Worm (Caenorhabditis elegans) whole organism, L4 larva: Measurements from ENCODE around the gene ckb-4.

Experiments used
- F26F4.8 ChIP-seq: fragments of 200-800 bp; sonication (Bioruptor generic); conservative IDR thresholded peaks from 2 replicates; pipeline ENCODE4 v1.3.6; 2022; ENCODE audit warnings: missing genetic modification characterization, missing compliant biosample characterization
- F37D6.2 ChIP-seq: sonication (generic microtip); optimal IDR thresholded peaks from 2 replicates; lab custom pipeline; 2016; ENCODE audit warnings: mild to moderate bottlenecking, missing genetic modification characterization, missing compliant biosample characterization
- F44E2.7 ChIP-seq: fragments of 200-800 bp; sonication (Bioruptor generic); IDR thresholded peaks from 2 replicates; pipeline ENCODE4 v2.1.2; 2022; ENCODE audit warnings: missing genetic modification characterization, missing compliant biosample characterization
- R02D3.7 ChIP-seq: fragments of 150-350 bp; sonication (generic microtip); optimal IDR thresholded peaks from 3 replicates; lab custom pipeline; 2014; ENCODE audit warnings: missing biosample characterization, missing genetic modification characterization
- T20F7.1 ChIP-seq: fragments of 200-800 bp; sonication (Bioruptor generic); optimal IDR thresholded peaks from 2 replicates; lab custom pipeline; 2018; ENCODE audit warnings: mild to moderate bottlenecking, missing genetic modification characterization, missing compliant biosample characterization
- T26A8.4 ChIP-seq: fragments of 200-800 bp; sonication (Bioruptor generic); IDR thresholded peaks from 2 replicates; pipeline ENCODE4 v1.3.6; 2022; ENCODE audit warnings: missing genetic modification characterization, missing compliant biosample characterization
- Y105C5A.15 ChIP-seq: fragments of 200-800 bp; sonication (Bioruptor generic); IDR thresholded peaks from 2 replicates; pipeline ENCODE4 v1.3.6; 2022; ENCODE audit warnings: missing genetic modification characterization, missing compliant biosample characterization
- Y75B8A.6 ChIP-seq: fragments of 200-800 bp; sonication (Bioruptor generic); IDR thresholded peaks from 2 replicates; pipeline ENCODE4 v1.3.6; 2022; ENCODE audit warnings: missing genetic modification reagents, missing genetic modification characterization, missing compliant biosample characterization
- ZK546.5 ChIP-seq, 2 experiments: sonication (generic microtip); optimal IDR thresholded peaks; 2 replicates each; lab custom pipeline; 2017; ENCODE audit warnings: missing biosample characterization in 2 of 2, missing genetic modification characterization in 2 of 2
- aha-1 ChIP-seq: fragments of 150-350 bp; peaks from one replicate; lab custom pipeline; 2014; ENCODE audit warnings: missing biosample characterization, missing genetic modification characterization
- ama-1 ChIP-seq: fragments of 150-350 bp; optimal IDR thresholded peaks from 2 replicates; lab custom pipeline; 2014; ENCODE audit warnings: inconsistent platforms, mixed read lengths
- attf-4 ChIP-seq: sonication (generic microtip); optimal IDR thresholded peaks from 3 replicates; lab custom pipeline; 2017; ENCODE audit warnings: missing biosample characterization, missing genetic modification characterization
- ceh-20 ChIP-seq: fragments of 200-800 bp; sonication (Bioruptor generic); IDR thresholded peaks from 2 replicates; pipeline ENCODE4 v1.3.6; 2022; ENCODE audit warnings: missing genetic modification reagents, missing genetic modification characterization, missing compliant biosample characterization
- ceh-28 ChIP-seq: fragments of 150-350 bp; optimal IDR thresholded peaks from 2 replicates; lab custom pipeline; 2014; ENCODE audit warnings: missing biosample characterization, missing genetic modification reagents, missing genetic modification characterization
- ceh-32 ChIP-seq: sonication (generic microtip); optimal IDR thresholded peaks from 2 replicates; lab custom pipeline; 2016; ENCODE audit warnings: mild to moderate bottlenecking, missing genetic modification characterization, missing compliant biosample characterization; ENCODE audit not compliant: poor library complexity
- ceh-44 ChIP-seq: fragments of 200-800 bp; sonication (Bioruptor generic); IDR thresholded peaks from 2 replicates; pipeline ENCODE4 v1.3.6; 2022; ENCODE audit warnings: missing genetic modification reagents, missing genetic modification characterization, missing compliant biosample characterization
- ceh-62 ChIP-seq: sonication (generic microtip); optimal IDR thresholded peaks from 2 replicates; lab custom pipeline; 2017; ENCODE audit warnings: missing biosample characterization, missing genetic modification characterization
- ceh-82 ChIP-seq: sonication (generic microtip); optimal IDR thresholded peaks from 2 replicates; lab custom pipeline; 2017; ENCODE audit warnings: missing biosample characterization, missing genetic modification characterization
- ces-1 ChIP-seq: fragments of 150-350 bp; sonication (generic microtip); optimal IDR thresholded peaks from 4 replicates; lab custom pipeline; 2014; ENCODE audit warnings: missing biosample characterization, missing genetic modification reagents, missing genetic modification characterization
- cey-2 ChIP-seq: sonication (generic microtip); optimal IDR thresholded peaks from 3 replicates; lab custom pipeline; 2017; ENCODE audit warnings: missing genetic modification characterization, mild to moderate bottlenecking, missing compliant biosample characterization, antibody characterized with exemption, borderline replicate concordance; ENCODE audit not compliant: insufficient read depth
- daf-12 ChIP-seq: fragments of 150-350 bp; optimal IDR thresholded peaks from 2 replicates; lab custom pipeline; 2014; ENCODE audit warnings: missing biosample characterization, missing genetic modification reagents, missing genetic modification characterization
- dmd-9 ChIP-seq: fragments of 200-800 bp; sonication (Bioruptor generic); IDR thresholded peaks from 2 replicates; pipeline ENCODE4 v1.3.6; 2022; ENCODE audit warnings: missing genetic modification reagents, missing genetic modification characterization, missing compliant biosample characterization
- duxl-1 ChIP-seq: sonication (generic microtip); optimal IDR thresholded peaks from 2 replicates; lab custom pipeline; 2016; ENCODE audit warnings: mild to moderate bottlenecking, missing genetic modification characterization, moderate library complexity, missing compliant biosample characterization; ENCODE audit not compliant: poor library complexity
- dve-1 ChIP-seq: sonication (generic microtip); optimal IDR thresholded peaks from 2 replicates; lab custom pipeline; 2017; ENCODE audit warnings: antibody characterized with exemption, mild to moderate bottlenecking, missing genetic modification characterization, missing compliant biosample characterization; ENCODE audit not compliant: insufficient read depth
- hif-1 ChIP-seq, 2 experiments: sonication (generic microtip); optimal IDR thresholded peaks; 2 replicates each; lab custom pipeline; 2016 to 2017; ENCODE audit warnings: missing compliant biosample characterization in 2 of 2, missing genetic modification characterization in 2 of 2, missing genetic modification reagents in 2 of 2, missing genotype in 2 of 2, mild to moderate bottlenecking in 1 of 2
- hlh-11 ChIP-seq: fragments of 200-800 bp; sonication (Bioruptor generic); optimal IDR thresholded peaks from 2 replicates; lab custom pipeline; 2018; ENCODE audit warnings: mild to moderate bottlenecking, missing genetic modification characterization, missing compliant biosample characterization
- hmg-1.1 ChIP-seq: fragments of 200-800 bp; sonication (Bioruptor generic); IDR thresholded peaks from 2 replicates; pipeline ENCODE4 v1.3.6; 2022; ENCODE audit warnings: missing genetic modification reagents, missing genetic modification characterization, missing compliant biosample characterization
- jun-1 ChIP-seq: fragments of 150-350 bp; optimal IDR thresholded peaks from 2 replicates; lab custom pipeline; 2014; ENCODE audit warnings: missing biosample characterization, missing genetic modification reagents, missing genetic modification characterization
- lin-1 ChIP-seq: fragments of 200-800 bp; sonication (Bioruptor generic); IDR thresholded peaks from 2 replicates; pipeline ENCODE4 v1.3.6; 2022; ENCODE audit warnings: missing genetic modification reagents, missing genetic modification characterization, missing compliant biosample characterization
- lin-29 ChIP-seq: fragments of 200-800 bp; sonication (Bioruptor generic); IDR thresholded peaks from 2 replicates; pipeline ENCODE4 v1.3.6; 2022; ENCODE audit warnings: missing genetic modification reagents, missing genetic modification characterization, missing compliant biosample characterization
- lin-39 ChIP-seq: fragments of 150-350 bp; optimal IDR thresholded peaks from 2 replicates; lab custom pipeline; 2014; ENCODE audit warnings: missing biosample characterization, missing genetic modification reagents, missing genetic modification characterization
- lir-3 ChIP-seq: sonication (generic microtip); optimal IDR thresholded peaks from 2 replicates; lab custom pipeline; 2016; ENCODE audit warnings: mild to moderate bottlenecking, missing genetic modification characterization, missing compliant biosample characterization
- mxl-3 ChIP-seq: fragments of 200-800 bp; sonication (Bioruptor generic); optimal IDR thresholded peaks from 2 replicates; lab custom pipeline; 2018; ENCODE audit warnings: mild to moderate bottlenecking, missing genetic modification characterization, missing compliant biosample characterization
- nhr-10 ChIP-seq: fragments of 150-350 bp; optimal IDR thresholded peaks from 2 replicates; lab custom pipeline; 2014; ENCODE audit warnings: missing biosample characterization, missing genetic modification characterization
- nhr-102 ChIP-seq: sonication (generic microtip); optimal IDR thresholded peaks from 2 replicates; lab custom pipeline; 2016; ENCODE audit warnings: mild to moderate bottlenecking, missing genetic modification characterization, moderate library complexity, missing compliant biosample characterization
- nhr-111 ChIP-seq: fragments of 200-800 bp; sonication (Bioruptor generic); optimal IDR thresholded peaks from 2 replicates; lab custom pipeline; 2018; ENCODE audit warnings: mild to moderate bottlenecking, missing genetic modification characterization, missing compliant biosample characterization
- nhr-237 ChIP-seq: sonication (generic microtip); optimal IDR thresholded peaks from 2 replicates; lab custom pipeline; 2017; ENCODE audit warnings: missing biosample characterization, missing genetic modification characterization
- nhr-25 ChIP-seq: sonication (generic microtip); optimal IDR thresholded peaks from 2 replicates; lab custom pipeline; 2017; ENCODE audit warnings: missing genetic modification characterization, mild to moderate bottlenecking, missing compliant biosample characterization, antibody characterized with exemption, moderate library complexity, borderline replicate concordance; ENCODE audit not compliant: insufficient read depth
- nhr-28 ChIP-seq: fragments of 150-350 bp; optimal IDR thresholded peaks from 2 replicates; lab custom pipeline; 2014; ENCODE audit warnings: missing biosample characterization, missing genetic modification characterization
- nhr-48 ChIP-seq: sonication (generic microtip); optimal IDR thresholded peaks from 2 replicates; lab custom pipeline; 2016; ENCODE audit warnings: mild to moderate bottlenecking, missing genetic modification characterization, missing compliant biosample characterization
- nhr-6 ChIP-seq: fragments of 150-350 bp; optimal IDR thresholded peaks from 2 replicates; lab custom pipeline; 2014; ENCODE audit warnings: missing biosample characterization, missing genetic modification characterization
- nhr-77 ChIP-seq: fragments of 150-350 bp; optimal IDR thresholded peaks from 2 replicates; lab custom pipeline; 2014; ENCODE audit warnings: missing biosample characterization, missing genetic modification characterization
- php-3 ChIP-seq: fragments of 200-800 bp; sonication (Bioruptor generic); IDR thresholded peaks from 2 replicates; pipeline ENCODE4 v1.3.6; 2022; ENCODE audit warnings: missing genetic modification reagents, missing genetic modification characterization, missing compliant biosample characterization
- pqm-1 ChIP-seq: sonication (generic microtip); optimal IDR thresholded peaks from 2 replicates; lab custom pipeline; 2017; ENCODE audit warnings: missing biosample characterization, missing genetic modification characterization
- sdz-12 ChIP-seq: fragments of 200-800 bp; sonication (Bioruptor generic); optimal IDR thresholded peaks from 2 replicates; lab custom pipeline; 2018; ENCODE audit warnings: mild to moderate bottlenecking, missing genetic modification characterization, missing compliant biosample characterization
- set-16 ChIP-seq: fragments of 200-800 bp; sonication (Bioruptor generic); IDR thresholded peaks from 2 replicates; pipeline ENCODE4 v1.3.6; 2022; ENCODE audit warnings: missing genetic modification reagents, missing genetic modification characterization, missing compliant biosample characterization
- skn-1 ChIP-seq: fragments of 150-350 bp; optimal IDR thresholded peaks from 2 replicates; lab custom pipeline; 2014; ENCODE audit warnings: missing biosample characterization, missing genetic modification characterization
- snpc-1.2 ChIP-seq: fragments of 200-800 bp; sonication (Bioruptor generic); IDR thresholded peaks from 2 replicates; pipeline ENCODE4 v1.3.6; 2022; ENCODE audit warnings: missing genetic modification reagents, missing genetic modification characterization, missing compliant biosample characterization
- snpc-4 ChIP-seq: fragments of 150-350 bp; optimal IDR thresholded peaks from 2 replicates; lab custom pipeline; 2014; ENCODE audit warnings: missing biosample characterization, missing genetic modification characterization
- tag-97 ChIP-seq: fragments of 200-800 bp; sonication (Bioruptor generic); IDR thresholded peaks from 2 replicates; pipeline ENCODE4 v1.3.6; 2022; ENCODE audit warnings: missing genetic modification characterization, missing compliant biosample characterization
- unc-39 ChIP-seq: sonication (generic microtip); optimal IDR thresholded peaks from 2 replicates; lab custom pipeline; 2017; ENCODE audit warnings: missing biosample characterization, missing genetic modification characterization
- ztf-11 ChIP-seq: fragments of 150-350 bp; optimal IDR thresholded peaks from 2 replicates; lab custom pipeline; 2014; ENCODE audit warnings: missing biosample characterization, missing genetic modification characterization
- ztf-7 ChIP-seq: fragments of 150-350 bp; optimal IDR thresholded peaks from 2 replicates; lab custom pipeline; 2014; ENCODE audit warnings: missing biosample characterization, missing genetic modification characterization

The ckb-4 gene

ce11 chrV:2066780-2067179 is 42.5 kb downstream of the ckb-4 start, which contains the start of gene nhr-86:
TSS of gene nhr-86 (minus strand) at chrV:2066850.
- TF ChIP-seq nhr-77 (tag; lab: Kevin White, UChicago) (no peak), lin-1 (GFP tag; lab: Robert Waterston, UW) (no peak), nhr-6 (tag; lab: Kevin White, UChicago) (no peak), hmg-1.1 (GFP tag; lab: Robert Waterston, UW) (0 out of 2 replicates have a peak, but pooled peaks have one; percentile 12), mxl-3 (no peak), ceh-62 (tag; lab: Kevin White, UChicago) (no peak), skn-1 (tag; lab: Kevin White, UChicago) (no peak), hlh-11 (tag; lab: Kevin White, UChicago) (peak; percentile 25), pqm-1 (peak; percentile 19), ceh-32 (tag; lab: Kevin White, UChicago) (no peak), ceh-44 (GFP tag; lab: Robert Waterston, UW) (no peak), lir-3 (tag; lab: Kevin White, UChicago) (no peak), ZK546.5 (tag; optimal IDR thresholded peaks at IDR 0.05; lab: Kevin White, UChicago) (no peak), ces-1 (GFP tag; lab: Kevin White, UChicago) (no peak), ama-1 (lab: Kevin White, UChicago) (no peak), jun-1 (tag; lab: Kevin White, UChicago) (no peak), sdz-12 (GFP tag; lab: Kevin White, UChicago) (no peak), unc-39 (tag; lab: Kevin White, UChicago) (no peak), nhr-237 (tag; lab: Kevin White, UChicago) (no peak), attf-4 (tag; lab: Kevin White, UChicago) (no peak), php-3 (GFP tag; lab: Robert Waterston, UW) (no peak), set-16 (GFP tag; lab: Robert Waterston, UW) (no peak), snpc-1.2 (GFP tag; lab: Robert Waterston, UW) (no peak), lin-29 (no peak), Y75B8A.6 (GFP tag; lab: Robert Waterston, UW) (no peak), aha-1 (tag; lab: Kevin White, UChicago) (no peak), duxl-1 (tag; lab: Kevin White, UChicago) (no peak), cey-2 (tag; lab: Kevin White, UChicago) (no peak), T26A8.4 (GFP tag; lab: Robert Waterston, UW) (no peak), nhr-28 (tag; lab: Kevin White, UChicago) (peak; percentile 99), nhr-10 (tag; lab: Kevin White, UChicago) (no peak), F44E2.7 (GFP tag; lab: Robert Waterston, UW) (no peak), F26F4.8 (GFP tag; lab: Robert Waterston, UW) (no peak), ceh-20 (GFP tag; lab: Robert Waterston, UW) (no peak), F37D6.2 (tag; lab: Kevin White, UChicago) (no peak), dve-1 (tag; lab: Kevin White, UChicago) (peak; percentile 10), Y105C5A.15 (no peak), ceh-82 (no peak), tag-97 (GFP tag; lab: Robert Waterston, UW) (no peak), ceh-28 (no peak), snpc-4 (no peak), ztf-11 (tag; lab: Kevin White, UChicago) (no peak), ztf-7 (tag; lab: Kevin White, UChicago) (no peak), T20F7.1 (no peak), lin-39 (tag; lab: Kevin White, UChicago) (no peak), nhr-25 (tag; lab: Kevin White, UChicago) (no peak), daf-12 (no peak), hif-1 (tag; optimal IDR thresholded peaks at IDR 0.05; lab: Kevin White, UChicago) (peak in 1 of 2 experiments; percentile 12), nhr-111 (GFP tag; lab: Kevin White, UChicago) (no peak), R02D3.7 (tag; lab: Kevin White, UChicago) (no peak), nhr-48 (tag; lab: Kevin White, UChicago) (no peak), dmd-9 (GFP tag; lab: Robert Waterston, UW) (no peak), nhr-102 (tag; lab: Kevin White, UChicago) (no peak)
